Fruit fly (Drosophila melanogaster) whole organism, prepupa: Measurements from ENCODE around the gene CG18269.

Experiments used
- CG11762 ChIP-seq: fragments of 200-800 bp; sonication (Bioruptor generic); optimal IDR thresholded peaks from 3 replicates; lab custom pipeline; 2016; ENCODE audit warnings: missing biosample characterization, missing genetic modification characterization; ENCODE audit not compliant: insufficient read depth
- CG9139 ChIP-seq: fragments of 200-800 bp; sonication (Bioruptor generic); optimal IDR thresholded peaks from 3 replicates; lab custom pipeline; 2017; ENCODE audit warnings: missing biosample characterization, mild to moderate bottlenecking, missing genetic modification characterization
- Eip93F ChIP-seq: fragments of 200-800 bp; sonication (Bioruptor generic); optimal IDR thresholded peaks from 2 replicates; lab custom pipeline; 2016; ENCODE audit warnings: missing biosample characterization, mild to moderate bottlenecking, missing genetic modification characterization
- Gug ChIP-seq: fragments of 200-800 bp; sonication (Bioruptor generic); IDR thresholded peaks from 2 replicates; pipeline ENCODE4 v1.3.6; 2022; ENCODE audit warnings: missing biosample characterization, missing genetic modification characterization
- Lpt ChIP-seq: fragments of 200-800 bp; sonication (Bioruptor generic); optimal IDR thresholded peaks from 3 replicates; lab custom pipeline; 2016; ENCODE audit warnings: missing biosample characterization, missing genetic modification characterization
- Sox102F ChIP-seq: fragments of 200-800 bp; sonication (Bioruptor generic); optimal IDR thresholded peaks from 2 replicates; lab custom pipeline; 2016; ENCODE audit warnings: missing biosample characterization, mild to moderate bottlenecking, missing genetic modification characterization
- eg ChIP-seq: fragments of 200-800 bp; sonication (Bioruptor generic); IDR thresholded peaks from 3 replicates; pipeline ENCODE4 v1.3.6; 2022; ENCODE audit warnings: missing biosample characterization, missing genetic modification characterization
- fd59A ChIP-seq: fragments of 200-800 bp; sonication (Bioruptor generic); optimal IDR thresholded peaks from 2 replicates; lab custom pipeline; 2017; ENCODE audit warnings: missing biosample characterization, mild to moderate bottlenecking, missing genetic modification characterization, missing genetic modification reagents

dm6 chr2L:5554818-5555217 is 3.2 kb downstream of the CG18269 start, which contains the start of gene GluRIIA:
- TF ChIP-seq Sox102F (no peak), Lpt (no peak), fd59A (no peak), Gug (GFP tag; lab: Robert Waterston, UW) (no peak), CG11762 (GFP tag; lab: Kevin White, UChicago) (no peak), Eip93F (GFP tag; lab: Kevin White, UChicago) (no peak), eg (GFP tag; lab: Robert Waterston, UW) (no peak), CG9139 (GFP tag; lab: Kevin White, UChicago) (no peak)
